Fruit fly (Drosophila melanogaster) whole organism, embryonic: ENCODE data around the gene RpL35.

ENCODE experiments used
- C15 ChIP-seq: fragments of 200-800 bp; sonication (Bioruptor generic); IDR thresholded peaks from 3 replicates; pipeline ENCODE4 v1.3.6; 2022; ENCODE audit warnings: missing biosample characterization, missing genetic modification characterization
- CG10267 ChIP-seq: fragments of 200-800 bp; sonication (Bioruptor generic); optimal IDR thresholded peaks from 2 replicates; lab custom pipeline; 2018; ENCODE audit warnings: missing biosample characterization, mild to moderate bottlenecking, missing genetic modification characterization, moderate library complexity
- CG10366 ChIP-seq: fragments of 200-800 bp; sonication (Bioruptor generic); IDR thresholded peaks from 2 replicates; pipeline ENCODE4 v1.3.6; 2022; ENCODE audit warnings: missing biosample characterization, missing genetic modification characterization
- CG10565 ChIP-seq: fragments of 200-800 bp; sonication (Bioruptor generic); optimal IDR thresholded peaks from 3 replicates; lab custom pipeline; 2016; ENCODE audit warnings: missing biosample characterization, mild to moderate bottlenecking, missing genetic modification characterization
- CG11085 ChIP-seq: fragments of 200-800 bp; sonication (Bioruptor generic); IDR thresholded peaks from 2 replicates; pipeline ENCODE4 v1.3.6; 2022; ENCODE audit warnings: missing biosample characterization, missing genetic modification characterization
- CG11398 ChIP-seq: fragments of 200-800 bp; sonication (Bioruptor generic); optimal IDR thresholded peaks from 2 replicates; lab custom pipeline; 2016; ENCODE audit warnings: missing biosample characterization, missing genetic modification characterization
- CG12236 ChIP-seq: fragments of 200-800 bp; sonication (Bioruptor generic); optimal IDR thresholded peaks from 2 replicates; lab custom pipeline; 2016; ENCODE audit warnings: missing biosample characterization, missing genetic modification characterization
- CG12942 ChIP-seq: fragments of 200-800 bp; sonication (Bioruptor generic); optimal IDR thresholded peaks from 3 replicates; lab custom pipeline; 2016; ENCODE audit warnings: missing biosample characterization, missing genetic modification characterization
- CG13424 ChIP-seq: fragments of 200-800 bp; sonication (Bioruptor generic); optimal IDR thresholded peaks from 2 replicates; lab custom pipeline; 2019; ENCODE audit warnings: missing biosample characterization, mild to moderate bottlenecking, missing genetic modification characterization, moderate library complexity
- CG13775 ChIP-seq: fragments of 200-800 bp; sonication (Bioruptor generic); optimal IDR thresholded peaks from 3 replicates; lab custom pipeline; 2017; ENCODE audit warnings: missing biosample characterization, mild to moderate bottlenecking, missing genetic modification characterization
- CG14667 ChIP-seq: fragments of 200-800 bp; sonication (Bioruptor generic); IDR thresholded peaks from 2 replicates; pipeline ENCODE4 v1.3.6; 2022; ENCODE audit warnings: missing biosample characterization, missing genetic modification characterization
- CG15269 ChIP-seq: fragments of 200-800 bp; sonication (Bioruptor generic); optimal IDR thresholded peaks from 2 replicates; lab custom pipeline; 2018; ENCODE audit warnings: missing biosample characterization, mild to moderate bottlenecking, missing genetic modification characterization, moderate library complexity
- CG15601 ChIP-seq: fragments of 200-800 bp; sonication (Bioruptor generic); optimal IDR thresholded peaks from 3 replicates; lab custom pipeline; 2019; ENCODE audit warnings: missing biosample characterization, mild to moderate bottlenecking, missing genetic modification characterization, moderate library complexity
- CG18599 ChIP-seq: fragments of 200-800 bp; sonication (Bioruptor generic); optimal IDR thresholded peaks from 3 replicates; lab custom pipeline; 2017; ENCODE audit warnings: missing biosample characterization, missing genetic modification characterization, mild to moderate bottlenecking, moderate library complexity, missing genetic modification reagents
- CG2120 ChIP-seq: fragments of 200-800 bp; sonication (Bioruptor generic); optimal IDR thresholded peaks from 3 replicates; lab custom pipeline; 2016; ENCODE audit warnings: missing biosample characterization, missing genetic modification characterization
- CG32767 ChIP-seq: fragments of 200-800 bp; sonication (Bioruptor generic); IDR thresholded peaks from 2 replicates; pipeline ENCODE4 v1.3.6; 2022; ENCODE audit warnings: missing biosample characterization, missing genetic modification characterization
- CG34224 ChIP-seq: fragments of 200-800 bp; sonication (Bioruptor generic); IDR thresholded peaks from 3 replicates; pipeline ENCODE4 v1.3.6; 2022; ENCODE audit warnings: missing biosample characterization, missing genetic modification characterization; ENCODE audit not compliant: partially characterized antibody
- CG4404 ChIP-seq: fragments of 200-800 bp; sonication (Bioruptor generic); IDR thresholded peaks from 2 replicates; pipeline ENCODE4 v1.3.6; 2022; ENCODE audit warnings: missing biosample characterization, missing genetic modification characterization
- CG5180 ChIP-seq: fragments of 200-800 bp; sonication (Bioruptor generic); optimal IDR thresholded peaks from 3 replicates; lab custom pipeline; 2017; ENCODE audit warnings: missing biosample characterization, missing genetic modification characterization, mild to moderate bottlenecking, moderate library complexity, missing genetic modification reagents
- CG6175 ChIP-seq: fragments of 200-800 bp; sonication (Bioruptor generic); IDR thresholded peaks from 3 replicates; pipeline ENCODE4 v1.3.6; 2022; ENCODE audit warnings: missing biosample characterization, missing genetic modification characterization
- CG6683 ChIP-seq: fragments of 200-800 bp; sonication (Bioruptor generic); optimal IDR thresholded peaks from 2 replicates; lab custom pipeline; 2017; ENCODE audit warnings: missing biosample characterization, mild to moderate bottlenecking, missing genetic modification characterization, missing genetic modification reagents
- CG7987 ChIP-seq: fragments of 200-800 bp; sonication (Bioruptor generic); optimal IDR thresholded peaks from 2 replicates; lab custom pipeline; 2018; ENCODE audit warnings: missing biosample characterization, mild to moderate bottlenecking, missing genetic modification characterization, moderate library complexity
- CG8290 ChIP-seq, 3 experiments: fragments of 200-800 bp; sonication (Bioruptor generic); optimal IDR thresholded peaks; 2 replicates each; lab custom pipeline; 2016 to 2019; ENCODE audit warnings: missing biosample characterization in 3 of 3, missing genetic modification characterization in 3 of 3, mild to moderate bottlenecking in 2 of 3, moderate library complexity in 1 of 3
- CG9437 ChIP-seq: fragments of 200-800 bp; sonication (Bioruptor generic); optimal IDR thresholded peaks from 2 replicates; lab custom pipeline; 2018; ENCODE audit warnings: missing biosample characterization, mild to moderate bottlenecking, missing genetic modification characterization
- CG9932 ChIP-seq: fragments of 200-800 bp; sonication (Bioruptor generic); IDR thresholded peaks from 2 replicates; pipeline ENCODE4 v1.3.6; 2022; ENCODE audit warnings: missing biosample characterization, missing genetic modification characterization
- Dad ChIP-seq: fragments of 200-800 bp; sonication (Bioruptor generic); optimal IDR thresholded peaks from 3 replicates; lab custom pipeline; 2016; ENCODE audit warnings: missing biosample characterization, missing genetic modification characterization
- Dfd ChIP-seq, 2 experiments: fragments of >200 bp; optimal IDR thresholded peaks; 2 replicates each; lab custom pipeline; 2017; ENCODE audit warnings: missing biosample characterization in 2 of 2, missing genetic modification characterization in 2 of 2
- Dp ChIP-seq: fragments of 200-800 bp; sonication (Bioruptor generic); optimal IDR thresholded peaks from 2 replicates; lab custom pipeline; 2018; ENCODE audit warnings: missing biosample characterization, mild to moderate bottlenecking, missing genetic modification characterization, moderate library complexity
- E2f2 ChIP-seq: fragments of 200-800 bp; sonication (Bioruptor generic); IDR thresholded peaks from 2 replicates; pipeline ENCODE4 v1.3.6; 2022; ENCODE audit warnings: missing biosample characterization, missing genetic modification characterization
- Ets97D ChIP-seq: fragments of 200-800 bp; sonication (Bioruptor generic); optimal IDR thresholded peaks from 3 replicates; lab custom pipeline; 2016; ENCODE audit warnings: missing biosample characterization, missing genetic modification characterization
- GATAe ChIP-seq: fragments of 200-800 bp; sonication (Bioruptor generic); conservative IDR thresholded peaks from 2 replicates; pipeline ENCODE4 v1.3.6; 2022; ENCODE audit warnings: missing biosample characterization, missing genetic modification characterization
- H15 ChIP-seq: fragments of 200-800 bp; sonication (Bioruptor generic); IDR thresholded peaks from 3 replicates; pipeline ENCODE4 v1.3.6; 2022; ENCODE audit warnings: missing biosample characterization, missing genetic modification characterization
- HmgZ ChIP-seq: fragments of 200-800 bp; sonication (Bioruptor generic); optimal IDR thresholded peaks from 2 replicates; lab custom pipeline; 2018; ENCODE audit warnings: missing biosample characterization, mild to moderate bottlenecking, missing genetic modification characterization
- Hmr ChIP-seq: fragments of 200-800 bp; sonication (Bioruptor generic); optimal IDR thresholded peaks from 3 replicates; lab custom pipeline; 2017; ENCODE audit warnings: mild to moderate bottlenecking, missing biosample characterization, missing genetic modification reagents, missing genetic modification characterization
- MESR4 ChIP-seq: fragments of 200-800 bp; sonication (Bioruptor generic); optimal IDR thresholded peaks from 2 replicates; lab custom pipeline; 2018; ENCODE audit warnings: missing biosample characterization, mild to moderate bottlenecking, missing genetic modification characterization, moderate library complexity
- Mrtf ChIP-seq: fragments of 200-800 bp; sonication (Bioruptor generic); IDR thresholded peaks from 3 replicates; pipeline ENCODE4 v1.3.6; 2022; ENCODE audit warnings: missing biosample characterization, missing genetic modification characterization
- Ptx1 ChIP-seq: fragments of 200-800 bp; sonication (Bioruptor generic); IDR thresholded peaks from 2 replicates; pipeline ENCODE4 v1.3.6; 2022; ENCODE audit warnings: missing biosample characterization, missing genetic modification characterization
- Sry-β ChIP-seq: fragments of 200-800 bp; sonication (Bioruptor generic); optimal IDR thresholded peaks from 2 replicates; lab custom pipeline; 2018; ENCODE audit warnings: missing biosample characterization, mild to moderate bottlenecking, missing genetic modification characterization, moderate library complexity
- Tbp ChIP-seq: fragments of >200 bp; optimal IDR thresholded peaks from 2 replicates; lab custom pipeline; 2018; ENCODE audit warnings: missing biosample characterization, missing genetic modification characterization
- dpn ChIP-seq, 2 experiments: fragments of 200-800 bp; sonication (Bioruptor generic); optimal IDR thresholded peaks; 3 replicates each; lab custom pipeline; 2016; ENCODE audit warnings: missing biosample characterization in 2 of 2, missing genetic modification characterization in 2 of 2
- ewg ChIP-seq: fragments of 200-800 bp; sonication (Bioruptor generic); optimal IDR thresholded peaks from 3 replicates; lab custom pipeline; 2017; ENCODE audit warnings: mild to moderate bottlenecking, missing biosample characterization, missing genetic modification reagents, missing genetic modification characterization
- ftz-f1 ChIP-seq: fragments of 200-800 bp; sonication (Bioruptor generic); optimal IDR thresholded peaks from 2 replicates; lab custom pipeline; 2016; ENCODE audit warnings: missing biosample characterization, missing genetic modification characterization
- knrl ChIP-seq: fragments of 200-800 bp; sonication (Bioruptor generic); IDR thresholded peaks from 3 replicates; pipeline ENCODE4 v1.3.6; 2022; ENCODE audit warnings: missing biosample characterization, missing genetic modification characterization; ENCODE audit not compliant: partially characterized antibody
- pan ChIP-seq, 4 experiments: fragments of >200 bp in 3 of 4; fragments of 200-800 bp in 1 of 4; sonication (Bioruptor generic) in 1 of 4; optimal IDR thresholded peaks in 3 of 4; IDR thresholded peaks in 1 of 4; 2 replicates each; pipeline versions ENCODE4 v1.3.6 to Lab custom; 2017 to 2022; ENCODE audit warnings: missing biosample characterization in 2 of 4, missing genetic modification characterization in 2 of 4, mixed read lengths in 1 of 4
- pita ChIP-seq: fragments of 200-800 bp; sonication (Bioruptor generic); optimal IDR thresholded peaks from 2 replicates; lab custom pipeline; 2017; ENCODE audit warnings: missing biosample characterization, mild to moderate bottlenecking, missing genetic modification characterization
- ro ChIP-seq: fragments of 200-800 bp; sonication (Bioruptor generic); IDR thresholded peaks from 2 replicates; pipeline ENCODE4 v1.3.6; 2022; ENCODE audit warnings: missing biosample characterization, missing genetic modification characterization
- sr ChIP-seq: fragments of 200-800 bp; sonication (Bioruptor generic); IDR thresholded peaks from 3 replicates; pipeline ENCODE4 v1.3.6; 2022; ENCODE audit warnings: missing biosample characterization, missing genetic modification characterization
- tgo ChIP-seq: fragments of 200-800 bp; sonication (Bioruptor generic); IDR thresholded peaks from 3 replicates; pipeline ENCODE4 v1.3.6; 2022; ENCODE audit warnings: missing biosample characterization, missing genetic modification characterization
- vvl ChIP-seq: fragments of 200-800 bp; sonication (Bioruptor generic); IDR thresholded peaks from 2 replicates; pipeline ENCODE4 v1.3.6; 2022; ENCODE audit warnings: missing biosample characterization, missing genetic modification characterization

RpL35 gene

DNA sequence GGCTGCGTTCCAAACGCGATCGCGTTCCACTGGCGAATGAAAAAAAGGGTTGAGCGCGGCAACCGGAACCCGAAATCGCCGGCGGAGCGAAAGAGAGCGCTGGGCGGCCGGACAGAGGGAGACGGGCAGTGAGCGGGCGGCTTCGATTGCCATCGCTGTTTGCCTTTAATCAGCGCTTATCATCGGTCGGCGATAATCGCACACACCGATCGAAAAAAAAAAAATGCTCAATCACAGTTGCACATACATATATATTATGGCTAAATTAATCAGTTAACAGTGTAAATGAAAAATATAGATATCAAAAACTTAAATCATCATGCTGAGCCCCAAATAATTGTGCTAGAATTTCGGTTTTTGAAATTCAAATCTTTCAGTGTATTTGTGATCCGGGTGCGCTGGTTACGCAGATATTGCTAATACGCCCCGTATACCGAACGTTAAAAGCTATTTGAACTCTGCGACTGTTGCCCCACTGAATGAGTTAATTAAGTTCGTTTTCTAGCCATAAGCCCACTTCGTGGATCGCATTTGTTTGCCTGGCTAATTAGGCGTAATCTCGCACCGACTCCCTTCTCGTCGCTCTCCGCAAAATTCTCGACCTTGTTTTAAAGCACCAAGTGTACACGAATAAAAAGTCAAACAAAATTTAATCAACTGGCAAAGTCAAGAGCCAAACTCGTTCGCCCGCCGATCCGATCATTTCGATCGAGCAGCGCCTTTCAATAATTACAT is 45.7 kb downstream of the RpL35 start, which contains the start of gene CG33080 (continued):
- TF ChIP-seq Ptx1 (peak; percentile 53), CG8290 (GFP tag; optimal IDR thresholded peaks at IDR 0.05; lab: Kevin White, UChicago) (no peak), CG8290 (tag; optimal IDR thresholded peaks at IDR 0.05; lab: Kevin White, UChicago) (no peak), ewg (no peak), CG11398 (GFP tag; lab: Kevin White, UChicago) (no peak), ftz-f1 (GFP tag; lab: Kevin White, UChicago) (no peak), CG15269 (peak; percentile 9), CG6175 (GFP tag; lab: Robert Waterston, UW) (no peak), CG7987 (GFP tag; lab: Kevin White, UChicago) (no peak), Ets97D (no peak), vvl (GFP tag; lab: Robert Waterston, UW) (no peak), CG6683 (no peak), CG13424 (tag; lab: Kevin White, UChicago) (no peak), CG12236 (GFP tag; lab: Kevin White, UChicago) (no peak), CG5180 (GFP tag; lab: Kevin White, UChicago) (no peak), CG15601 (no peak), tgo (peak; percentile 29; the same call in 1 of the 3 replicates), knrl (GFP tag; lab: Robert Waterston, UW) (0 out of 3 replicates have a peak, but pooled peaks have one; percentile 14), E2f2 (no peak), Sry-β (GFP tag; lab: Kevin White, UChicago) (no peak), CG10267 (no peak), CG14667 (GFP tag; lab: Robert Waterston, UW) (no peak), CG9932 (GFP tag; lab: Robert Waterston, UW) (0 out of 2 replicates have a peak, but pooled peaks have one; percentile 20), Hmr (GFP tag; lab: Kevin White, UChicago) (peak; percentile 29), Dad (GFP tag; lab: Kevin White, UChicago) (no peak), dpn (GFP tag; optimal IDR thresholded peaks at IDR 0.05; lab: Kevin White, UChicago) (no peak), pita (no peak), CG9437 (GFP tag; lab: Kevin White, UChicago) (no peak), GATAe (GFP tag; lab: Robert Waterston, UW) (0 out of 2 replicates have a peak, but pooled peaks have one; percentile 19), Dp (GFP tag; lab: Kevin White, UChicago) (no peak), CG4404 (GFP tag; lab: Robert Waterston, UW) (no peak), ro (GFP tag; lab: Robert Waterston, UW) (no peak), Dfd (GFP tag; optimal IDR thresholded peaks at IDR 0.05; lab: Kevin White, UChicago) (no peak), pan (optimal IDR thresholded peaks at IDR 0.05; lab: Kevin White, UChicago) (no peak), pan (GFP tag; optimal IDR thresholded peaks at IDR 0.05 in 1 of 2, IDR thresholded peaks at IDR 0.05 in 1 of 2) (peak in 1 of 2 experiments; percentile 10), Mrtf (no peak), CG34224 (GFP tag; lab: Robert Waterston, UW) (no peak), CG32767 (no peak), CG13775 (GFP tag; lab: Kevin White, UChicago) (no peak), CG2120 (GFP tag; lab: Kevin White, UChicago) (peak; percentile 58), CG10565 (GFP tag; lab: Kevin White, UChicago) (no peak), CG11085 (0 out of 2 replicates have a peak, but pooled peaks have one; percentile 23), CG12942 (no peak), C15 (GFP tag; lab: Robert Waterston, UW) (no peak), CG18599 (GFP tag; lab: Kevin White, UChicago) (peak; percentile 27), sr (no peak), CG10366 (no peak), H15 (GFP tag; lab: Robert Waterston, UW) (no peak), HmgZ (tag; lab: Kevin White, UChicago) (no peak), MESR4 (GFP tag; lab: Kevin White, UChicago) (no peak), Tbp (GFP tag; lab: Kevin White, UChicago) (no peak)
